Fruit fly (Drosophila melanogaster) whole organism, embryonic: ENCODE data around the gene CG31752.

Experiments used
- Bgb ChIP-seq: fragments of 200-800 bp; sonication (Bioruptor generic); IDR thresholded peaks from 2 replicates; pipeline ENCODE4 v1.3.6; 2022; ENCODE audit warnings: missing biosample characterization, missing genetic modification characterization; ENCODE audit not compliant: partially characterized antibody
- CG10654 ChIP-seq: fragments of 200-800 bp; sonication (Bioruptor generic); optimal IDR thresholded peaks from 2 replicates; lab custom pipeline; 2016; ENCODE audit warnings: missing biosample characterization, missing genetic modification characterization
- CG12769 ChIP-seq: fragments of 200-800 bp; sonication (Bioruptor generic); optimal IDR thresholded peaks from 2 replicates; lab custom pipeline; 2019; ENCODE audit warnings: missing biosample characterization, mild to moderate bottlenecking, missing genetic modification characterization, moderate library complexity
- CG14860 ChIP-seq: fragments of 200-800 bp; sonication (Bioruptor generic); IDR thresholded peaks from 3 replicates; pipeline ENCODE4 v1.3.6; 2022; ENCODE audit warnings: missing biosample characterization, missing genetic modification characterization; ENCODE audit not compliant: partially characterized antibody
- CG15479 ChIP-seq: fragments of 200-800 bp; sonication (Bioruptor generic); optimal IDR thresholded peaks from 3 replicates; lab custom pipeline; 2019; ENCODE audit warnings: missing biosample characterization, mild to moderate bottlenecking, missing genetic modification characterization, moderate library complexity
- CG2678 ChIP-seq: fragments of 200-800 bp; sonication (Bioruptor generic); optimal IDR thresholded peaks from 3 replicates; lab custom pipeline; 2019; ENCODE audit warnings: missing biosample characterization, mild to moderate bottlenecking, missing genetic modification characterization, moderate library complexity
- CG3726 ChIP-seq: fragments of 200-800 bp; sonication (Bioruptor generic); IDR thresholded peaks from 3 replicates; pipeline ENCODE4, ENCODE4 v1.3.6; 2022; ENCODE audit warnings: missing biosample characterization, missing genetic modification characterization
- CG6654 ChIP-seq: fragments of 200-800 bp; sonication (Bioruptor generic); optimal IDR thresholded peaks from 2 replicates; lab custom pipeline; 2017; ENCODE audit warnings: missing biosample characterization, mild to moderate bottlenecking, missing genetic modification characterization
- CG7839 ChIP-seq: fragments of 200-800 bp; sonication (Bioruptor generic); optimal IDR thresholded peaks from 3 replicates; lab custom pipeline; 2018; ENCODE audit warnings: missing biosample characterization, mild to moderate bottlenecking, missing genetic modification characterization, moderate library complexity
- CG8388 ChIP-seq: fragments of 200-800 bp; sonication (Bioruptor generic); optimal IDR thresholded peaks from 2 replicates; lab custom pipeline; 2019; ENCODE audit warnings: missing biosample characterization, mild to moderate bottlenecking, missing genetic modification characterization, moderate library complexity
- Camta ChIP-seq: fragments of 200-800 bp; sonication (Bioruptor generic); optimal IDR thresholded peaks from 2 replicates; lab custom pipeline; 2016; ENCODE audit warnings: missing biosample characterization, missing genetic modification characterization
- CoRest ChIP-seq: fragments of 200-800 bp; sonication (Bioruptor generic); optimal IDR thresholded peaks from 3 replicates; lab custom pipeline; 2018; ENCODE audit warnings: missing biosample characterization, mild to moderate bottlenecking, missing genetic modification characterization, moderate library complexity
- Dref ChIP-seq: fragments of 200-800 bp; sonication (Bioruptor generic); IDR thresholded peaks from 2 replicates; pipeline ENCODE4 v1.3.6; 2022; ENCODE audit warnings: missing biosample characterization, missing genetic modification characterization
- H15 ChIP-seq: fragments of 200-800 bp; sonication (Bioruptor generic); IDR thresholded peaks from 3 replicates; pipeline ENCODE4 v1.3.6; 2022; ENCODE audit warnings: missing biosample characterization, missing genetic modification characterization
- H2.0 ChIP-seq: fragments of 200-800 bp; sonication (Bioruptor generic); IDR thresholded peaks from 2 replicates; pipeline ENCODE4 v1.3.6; 2022; ENCODE audit warnings: missing biosample characterization, missing genetic modification characterization
- HLH4C ChIP-seq: fragments of 200-800 bp; sonication (Bioruptor generic); IDR thresholded peaks from 3 replicates; pipeline ENCODE4 v1.3.6; 2022; ENCODE audit warnings: missing biosample characterization, missing genetic modification characterization; ENCODE audit not compliant: partially characterized antibody
- Hey ChIP-seq: fragments of 200-800 bp; sonication (Bioruptor generic); optimal IDR thresholded peaks from 3 replicates; lab custom pipeline; 2018; ENCODE audit warnings: missing biosample characterization, mild to moderate bottlenecking, missing genetic modification characterization
- Hr51 ChIP-seq, 2 experiments: fragments of 200-800 bp; sonication (Bioruptor generic); optimal IDR thresholded peaks; 2 replicates in 1 of 2; 3 replicates in 1 of 2; lab custom pipeline; 2016 to 2018; ENCODE audit warnings: missing biosample characterization in 2 of 2, missing genetic modification characterization in 2 of 2, mild to moderate bottlenecking in 1 of 2, moderate library complexity in 1 of 2
- Hr78 ChIP-seq, 2 experiments: fragments of 200-800 bp in 1 of 2; fragments of >200 bp in 1 of 2; sonication (Bioruptor generic) in 1 of 2; optimal IDR thresholded peaks; 2 replicates each; lab custom pipeline; 2017 to 2019; ENCODE audit warnings: missing biosample characterization in 2 of 2, missing genetic modification characterization in 2 of 2, mild to moderate bottlenecking in 1 of 2, moderate library complexity in 1 of 2
- MESR4 ChIP-seq: fragments of 200-800 bp; sonication (Bioruptor generic); optimal IDR thresholded peaks from 2 replicates; lab custom pipeline; 2018; ENCODE audit warnings: missing biosample characterization, mild to moderate bottlenecking, missing genetic modification characterization, moderate library complexity
- NFAT ChIP-seq: fragments of 200-800 bp; sonication (Bioruptor generic); IDR thresholded peaks from 2 replicates; pipeline ENCODE4 v1.3.6; 2022; ENCODE audit warnings: missing biosample characterization, missing genetic modification characterization
- Optix ChIP-seq: fragments of 200-800 bp; sonication (Bioruptor generic); IDR thresholded peaks from 3 replicates; pipeline ENCODE4 v1.3.6; 2022; ENCODE audit warnings: missing biosample characterization, missing genetic modification characterization
- Ptx1 ChIP-seq: fragments of 200-800 bp; sonication (Bioruptor generic); IDR thresholded peaks from 2 replicates; pipeline ENCODE4 v1.3.6; 2022; ENCODE audit warnings: missing biosample characterization, missing genetic modification characterization
- Scr ChIP-seq: fragments of 200-800 bp; sonication (Bioruptor generic); IDR thresholded peaks from 2 replicates; pipeline ENCODE4 v1.3.6; 2022; ENCODE audit warnings: missing biosample characterization, missing genetic modification characterization; ENCODE audit not compliant: partially characterized antibody
- Xrp1 ChIP-seq: fragments of 200-800 bp; sonication (Bioruptor generic); IDR thresholded peaks from 2 replicates; pipeline ENCODE4 v1.3.6; 2022; ENCODE audit warnings: missing biosample characterization, missing genetic modification characterization
- ato ChIP-seq: fragments of 200-800 bp; sonication (Bioruptor generic); IDR thresholded peaks from 2 replicates; pipeline ENCODE4 v1.3.6; 2022; ENCODE audit warnings: missing biosample characterization, missing genetic modification characterization; ENCODE audit not compliant: partially characterized antibody
- br ChIP-seq: fragments of >200 bp; optimal IDR thresholded peaks from 2 replicates; lab custom pipeline; 2017
- chinmo ChIP-seq: fragments of 200-800 bp; sonication (Bioruptor generic); IDR thresholded peaks from 4 replicates; pipeline ENCODE4 v1.3.6; 2022; ENCODE audit warnings: missing biosample characterization, missing genetic modification characterization; ENCODE audit not compliant: partially characterized antibody
- crol ChIP-seq: fragments of 200-800 bp; sonication (Bioruptor generic); IDR thresholded peaks from 2 replicates; pipeline ENCODE4 v1.3.6; 2022; ENCODE audit warnings: missing biosample characterization, missing genetic modification characterization
- crp ChIP-seq, 2 experiments: fragments of 200-800 bp; sonication (Bioruptor generic); optimal IDR thresholded peaks; 2 replicates in 1 of 2; 3 replicates in 1 of 2; lab custom pipeline; 2017; ENCODE audit warnings: missing biosample characterization in 2 of 2, missing genetic modification characterization in 2 of 2, mild to moderate bottlenecking in 1 of 2, moderate library complexity in 1 of 2
- disco-r ChIP-seq: fragments of 200-800 bp; sonication (Bioruptor generic); optimal IDR thresholded peaks from 2 replicates; lab custom pipeline; 2016; ENCODE audit warnings: missing biosample characterization, missing genetic modification characterization
- dpn ChIP-seq, 2 experiments: fragments of 200-800 bp; sonication (Bioruptor generic); optimal IDR thresholded peaks; 3 replicates each; lab custom pipeline; 2016; ENCODE audit warnings: missing biosample characterization in 2 of 2, missing genetic modification characterization in 2 of 2
- dysf ChIP-seq: fragments of 200-800 bp; sonication (Bioruptor generic); IDR thresholded peaks from 3 replicates; pipeline ENCODE4 v1.3.6; 2022; ENCODE audit warnings: missing biosample characterization, missing genetic modification characterization
- fu2 ChIP-seq: fragments of 200-800 bp; sonication (Bioruptor generic); optimal IDR thresholded peaks from 2 replicates; lab custom pipeline; 2016; ENCODE audit warnings: missing biosample characterization, missing genetic modification characterization
- gce ChIP-seq: fragments of 200-800 bp; sonication (Bioruptor generic); IDR thresholded peaks from 3 replicates; pipeline ENCODE4 v1.3.6; 2022; ENCODE audit warnings: missing biosample characterization, missing genetic modification characterization
- grau ChIP-seq: fragments of 200-800 bp; optimal IDR thresholded peaks from 3 replicates; lab custom pipeline; 2019; ENCODE audit warnings: missing biosample characterization, mild to moderate bottlenecking, missing genetic modification characterization, moderate library complexity
- gsb-n ChIP-seq: fragments of 200-800 bp; sonication (Bioruptor generic); optimal IDR thresholded peaks from 3 replicates; lab custom pipeline; 2018; ENCODE audit warnings: missing biosample characterization, mild to moderate bottlenecking, missing genetic modification characterization
- jing ChIP-seq: fragments of 200-800 bp; sonication (Bioruptor generic); optimal IDR thresholded peaks from 2 replicates; lab custom pipeline; 2018; ENCODE audit warnings: missing biosample characterization, mild to moderate bottlenecking, missing genetic modification characterization
- klu ChIP-seq: fragments of 200-800 bp; sonication (Bioruptor generic); IDR thresholded peaks from 2 replicates; pipeline ENCODE4 v1.3.6; 2022; ENCODE audit warnings: missing biosample characterization, missing genetic modification characterization
- oc ChIP-seq: fragments of 200-800 bp; sonication (Bioruptor generic); optimal IDR thresholded peaks from 2 replicates; lab custom pipeline; 2018; ENCODE audit warnings: missing biosample characterization, mild to moderate bottlenecking, missing genetic modification characterization, moderate library complexity
- pfk ChIP-seq: fragments of 200-800 bp; sonication (Bioruptor generic); optimal IDR thresholded peaks from 2 replicates; lab custom pipeline; 2018; ENCODE audit warnings: missing biosample characterization, mild to moderate bottlenecking, missing genetic modification characterization, moderate library complexity
- ro ChIP-seq: fragments of 200-800 bp; sonication (Bioruptor generic); IDR thresholded peaks from 2 replicates; pipeline ENCODE4 v1.3.6; 2022; ENCODE audit warnings: missing biosample characterization, missing genetic modification characterization
- row ChIP-seq: fragments of 200-800 bp; sonication (Bioruptor generic); IDR thresholded peaks from 3 replicates; pipeline ENCODE4 v1.3.6; 2022; ENCODE audit warnings: missing biosample characterization, missing genetic modification characterization
- sc ChIP-seq, 3 experiments: fragments of >200 bp in 2 of 3; fragments of 200-800 bp in 1 of 3; sonication (Bioruptor generic) in 1 of 3; optimal IDR thresholded peaks; 2 replicates in 2 of 3; 3 replicates in 1 of 3; lab custom pipeline; 2017; ENCODE audit warnings: mild to moderate bottlenecking in 1 of 3, missing biosample characterization in 1 of 3, missing genetic modification characterization in 1 of 3, missing genetic modification reagents in 1 of 3
- sens ChIP-seq: fragments of 200-800 bp; sonication (Bioruptor generic); peaks from one replicate; lab custom pipeline; 2016; ENCODE audit warnings: missing biosample characterization, missing genetic modification characterization
- sr ChIP-seq: fragments of 200-800 bp; sonication (Bioruptor generic); IDR thresholded peaks from 3 replicates; pipeline ENCODE4 v1.3.6; 2022; ENCODE audit warnings: missing biosample characterization, missing genetic modification characterization
- trh ChIP-seq: fragments of 200-800 bp; sonication (Bioruptor generic); optimal IDR thresholded peaks from 2 replicates; lab custom pipeline; 2016; ENCODE audit warnings: missing biosample characterization, missing genetic modification characterization
- vfl ChIP-seq: fragments of 200-800 bp; sonication (Bioruptor generic); optimal IDR thresholded peaks from 2 replicates; lab custom pipeline; 2016; ENCODE audit warnings: missing biosample characterization, missing genetic modification characterization
- zfh1 ChIP-seq: fragments of 200-800 bp; sonication (Bioruptor generic); IDR thresholded peaks from 3 replicates; pipeline ENCODE4 v1.3.6; 2022; ENCODE audit warnings: missing biosample characterization, missing genetic modification characterization

Gene CG31752

dm6 chr2L:18810960-18811642, 30.0 kb downstream of the CG31752 start, which contains the start of the genes CG10570 and CG42502 (continued):
- no peak for TF ChIP-seq Hey (tag; lab: Kevin White, UChicago)
- TF ChIP-seq Hr51 (GFP tag; optimal IDR thresholded peaks at IDR 0.05; lab: Kevin White, UChicago): peak in 1 of 2 experiments; percentile 11
- 0 out of 3 replicates have a peak, but pooled peaks have one; percentile 5 for TF ChIP-seq sr
- TF ChIP-seq Ptx1 (GFP tag; lab: Robert Waterston, UW): 0 out of 2 replicates have a peak, but pooled peaks have one; percentile 25
- peak; percentile 29 for TF ChIP-seq CG2678
- no peak for TF ChIP-seq CG10654 (GFP tag; lab: Kevin White, UChicago)
- TF ChIP-seq Optix: no peak
- TF ChIP-seq Dref: 0 out of 2 replicates have a peak, but pooled peaks have one; percentile 21
- TF ChIP-seq zfh1: 0 out of 3 replicates have a peak, but pooled peaks have one; percentile 25
- peak; percentile 20 for TF ChIP-seq CG12769 (tag; lab: Kevin White, UChicago)
- TF ChIP-seq crol (GFP tag; lab: Robert Waterston, UW): peak; percentile 50; the same call in 1 of the 2 replicates
- TF ChIP-seq CG14860: 0 out of 3 replicates have a peak, but pooled peaks have one; percentile 40
- TF ChIP-seq sens (GFP tag; lab: Kevin White, UChicago): peak; percentile 41
- TF ChIP-seq jing (GFP tag; lab: Kevin White, UChicago): no peak
- no peak for TF ChIP-seq br (lab: Kevin White, UChicago)
- TF ChIP-seq klu (GFP tag; lab: Robert Waterston, UW): peak; percentile 32; the same call in 1 of the 2 replicates
- no peak for TF ChIP-seq CG6654 (GFP tag; lab: Kevin White, UChicago)
- no peak for TF ChIP-seq ro (GFP tag; lab: Robert Waterston, UW)
- peak; percentile 5 for TF ChIP-seq CG7839
- TF ChIP-seq ato: no peak
- TF ChIP-seq row (GFP tag; lab: Robert Waterston, UW): peak; percentile 61
- peak; percentile 7 for TF ChIP-seq CoRest (tag; lab: Kevin White, UChicago)
- no peak for TF ChIP-seq Xrp1 (GFP tag; lab: Robert Waterston, UW)
- TF ChIP-seq Hr78 (GFP tag; optimal IDR thresholded peaks at IDR 0.05; lab: Kevin White, UChicago): no peak
- TF ChIP-seq chinmo (GFP tag; lab: Robert Waterston, UW): peak; percentile 70; the same call in 1 of the 4 replicates
- peak; percentile 43; the same call in 2 of the 3 replicates for TF ChIP-seq HLH4C
- no peak for TF ChIP-seq NFAT (GFP tag; lab: Robert Waterston, UW)
- peak; percentile 48; the same call in 1 of the 3 replicates for TF ChIP-seq dysf (GFP tag; lab: Robert Waterston, UW)
- TF ChIP-seq dpn (GFP tag; optimal IDR thresholded peaks at IDR 0.05; lab: Kevin White, UChicago): no peak

dm6 chr2L:18809486-18809885, 31.6 kb downstream of the CG31752 start:
- TF ChIP-seq trh: no peak
- TF ChIP-seq grau (tag; lab: Kevin White, UChicago): no peak
- TF ChIP-seq CG8388: no peak
- no peak for TF ChIP-seq dpn (GFP tag; optimal IDR thresholded peaks at IDR 0.05; lab: Kevin White, UChicago)
- no peak for TF ChIP-seq Camta
- TF ChIP-seq H2.0 (GFP tag; lab: Robert Waterston, UW): no peak
- TF ChIP-seq sc (optimal IDR thresholded peaks at IDR 0.05; lab: Kevin White, UChicago): no peak
- TF ChIP-seq sc (GFP tag; optimal IDR thresholded peaks at IDR 0.05; lab: Kevin White, UChicago): no peak
- no peak for TF ChIP-seq gce (GFP tag; lab: Robert Waterston, UW)
- TF ChIP-seq Hey (tag; lab: Kevin White, UChicago): peak; percentile 62
- no peak for TF ChIP-seq CG3726 (GFP tag; lab: Robert Waterston, UW)
- TF ChIP-seq crp (GFP tag; optimal IDR thresholded peaks at IDR 0.05; lab: Kevin White, UChicago): no peak
- no peak for TF ChIP-seq fu2 (GFP tag; lab: Kevin White, UChicago)
- TF ChIP-seq Scr (GFP tag; lab: Robert Waterston, UW): no peak
- no peak for TF ChIP-seq disco-r
- TF ChIP-seq pfk: no peak
- TF ChIP-seq H15 (GFP tag; lab: Robert Waterston, UW): no peak
- TF ChIP-seq CG15479 (GFP tag; lab: Kevin White, UChicago): no peak
- no peak for TF ChIP-seq vfl (GFP tag; lab: Kevin White, UChicago)
- peak; percentile 67 for TF ChIP-seq gsb-n
- no peak for TF ChIP-seq Bgb (GFP tag; lab: Robert Waterston, UW)
- TF ChIP-seq MESR4 (GFP tag; lab: Kevin White, UChicago): no peak
- TF ChIP-seq oc (tag; lab: Kevin White, UChicago): peak; percentile 17
